Fruit fly (Drosophila melanogaster) S2 (cell line): ENCODE data around the gene tant.

Experiments
- CG8478 ChIP-seq: fragments of >200 bp; optimal IDR thresholded peaks from 2 replicates; lab custom pipeline; 2018
- CTCF ChIP-seq, 2 experiments: fragments of >200 bp; optimal IDR thresholded peaks; 2 replicates each; lab custom pipeline; 2018

The tant gene

dm6 chr3L:6103658-6104057 is 48.7 kb downstream of the tant start:
- TF ChIP-seq CTCF (optimal IDR thresholded peaks at IDR 0.05; lab: Kevin White, UChicago), result peak; percentile 89 to 95
- TF ChIP-seq CG8478 (lab: Kevin White, UChicago), result no peak

- TF ChIP-seq CTCF (optimal IDR thresholded peaks at IDR 0.05; lab: Kevin White, UChicago) (no peak), CG8478 (lab: Kevin White, UChicago) (no peak)
These were observed 49.6 kb downstream of the tant start for dm6 chr3L:6104551-6104950.

- no peak for TF ChIP-seq CTCF (optimal IDR thresholded peaks at IDR 0.05; lab: Kevin White, UChicago)
- TF ChIP-seq CG8478 (lab: Kevin White, UChicago), result no peak
These were observed 50.5 kb downstream of the tant start for dm6 chr3L:6105435-6105834.
